Fruit fly (Drosophila melanogaster): ENCODE measurements around the gene CG7720.
A peak's percentile ranks its signal among the peaks of the same experiment; 100 is the strongest.

DNA sequence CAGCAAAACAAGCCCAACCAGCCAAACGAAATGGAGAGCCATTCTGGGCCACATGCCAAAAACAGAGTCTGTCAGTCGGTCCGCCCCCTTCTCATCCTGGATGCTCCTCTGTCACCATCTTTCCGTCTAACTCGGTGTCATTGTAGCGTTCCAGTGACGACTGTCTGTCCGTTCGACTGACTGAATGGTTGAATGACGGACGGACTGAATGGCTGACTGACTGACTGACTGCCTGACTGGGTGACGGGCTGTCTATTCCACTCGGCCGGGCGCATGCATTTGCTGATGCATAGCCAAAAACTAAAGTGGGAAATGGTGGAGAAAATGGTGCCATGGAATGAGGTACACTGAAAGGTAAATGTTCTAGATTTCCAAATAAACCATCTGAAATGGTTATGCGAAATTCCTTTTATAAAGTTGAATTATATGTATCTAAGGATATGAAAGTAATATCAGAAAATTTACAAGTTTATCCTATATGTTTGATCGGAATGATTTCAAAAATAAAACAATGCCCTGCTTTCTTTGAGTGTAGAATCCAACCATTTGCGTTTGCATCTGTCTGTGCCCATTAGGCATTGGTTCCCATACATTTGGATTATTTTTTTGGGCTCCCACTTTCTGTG is 9.4 kb upstream of the CG7720 start:
- no peak for TF ChIP-seq CG10267 (tag; optimal IDR thresholded peaks at IDR 0.05)
- TF ChIP-seq CG7372 (GFP tag; IDR thresholded peaks at IDR 0.05): no peak
- no peak for TF ChIP-seq prd (optimal IDR thresholded peaks at IDR 0.05)
- peak; percentile 52; the same call in 1 of the 3 replicates for TF ChIP-seq prd (GFP tag; IDR thresholded peaks at IDR 0.05)
- no peak for TF ChIP-seq CG4707 (GFP tag; optimal IDR thresholded peaks at IDR 0.05)
- TF ChIP-seq Mes4 (GFP tag; optimal IDR thresholded peaks at IDR 0.05): no peak
- TF ChIP-seq run (tag; optimal IDR thresholded peaks at IDR 0.05): no peak
- no peak for TF ChIP-seq caup (GFP tag; optimal IDR thresholded peaks at IDR 0.05; ENCODE audit: severe bottlenecking)
- TF ChIP-seq CG1647 (GFP tag; optimal IDR thresholded peaks at IDR 0.05): no peak
- TF ChIP-seq nmo (GFP tag; optimal IDR thresholded peaks at IDR 0.05): peak; percentile 43
- no peak for TF ChIP-seq CG10431 (GFP tag; optimal IDR thresholded peaks at IDR 0.05)
- peak; percentile 62 for TF ChIP-seq Blimp-1 (GFP tag; optimal IDR thresholded peaks at IDR 0.05)

Measured in whole organism, embryonic.